Fruit fly (Drosophila melanogaster) whole organism, wandering third instar larva: ENCODE results near the gene vari.

Source experiments
- Abd-B ChIP-seq: fragments of >200 bp; optimal IDR thresholded peaks from 2 replicates; lab custom pipeline; 2017; ENCODE audit warnings: missing biosample characterization, missing genetic modification characterization
- CG32264 ChIP-seq: fragments of 200-800 bp; sonication (Bioruptor generic); optimal IDR thresholded peaks from 2 replicates; lab custom pipeline; 2016; ENCODE audit warnings: missing biosample characterization, missing genetic modification characterization
- CG9705 ChIP-seq: fragments of 200-800 bp; sonication (Bioruptor generic); optimal IDR thresholded peaks from 2 replicates; lab custom pipeline; 2018; ENCODE audit warnings: missing biosample characterization, mild to moderate bottlenecking, missing genetic modification characterization
- CrebA ChIP-seq: fragments of 200-800 bp; sonication (Bioruptor generic); optimal IDR thresholded peaks from 2 replicates; lab custom pipeline; 2016; ENCODE audit warnings: missing biosample characterization, mild to moderate bottlenecking, missing genetic modification characterization, borderline replicate concordance
- Dfd ChIP-seq: fragments of >200 bp; optimal IDR thresholded peaks from 2 replicates; lab custom pipeline; 2017; ENCODE audit warnings: missing biosample characterization, missing genetic modification characterization
- Dif ChIP-seq: fragments of 200-275, 200-300 bp; sonication (Bioruptor generic); optimal IDR thresholded peaks from 2 replicates; lab custom pipeline; 2018; ENCODE audit warnings: missing biosample characterization, missing genetic modification characterization; ENCODE audit not compliant: partially characterized antibody
- GATAd ChIP-seq: sonication (Bioruptor generic); optimal IDR thresholded peaks from 2 replicates; lab custom pipeline; 2016; ENCODE audit warnings: missing biosample characterization, missing genetic modification characterization
- HLH106 ChIP-seq: fragments of 200-800 bp; optimal IDR thresholded peaks from 3 replicates; lab custom pipeline; 2019; ENCODE audit warnings: missing biosample characterization, mild to moderate bottlenecking, missing genetic modification characterization, moderate library complexity
- Hnf4 ChIP-seq: fragments of 200-800 bp; sonication (Bioruptor generic); optimal IDR thresholded peaks from 2 replicates; lab custom pipeline; 2016; ENCODE audit warnings: missing biosample characterization, mild to moderate bottlenecking, missing genetic modification characterization
- Hr78 ChIP-seq: fragments of >200 bp; optimal IDR thresholded peaks from 2 replicates; lab custom pipeline; 2017; ENCODE audit warnings: missing biosample characterization, missing genetic modification characterization
- Hr83 ChIP-seq: fragments of 200-300 bp; sonication (Bioruptor generic); optimal IDR thresholded peaks from 2 replicates; lab custom pipeline; 2016; ENCODE audit warnings: missing biosample characterization, mild to moderate bottlenecking, missing genetic modification characterization, moderate library complexity; ENCODE audit not compliant: poor library complexity, severe bottlenecking
- Jra ChIP-seq: sonication (Bioruptor generic); optimal IDR thresholded peaks from 2 replicates; lab custom pipeline; 2016; ENCODE audit warnings: missing biosample characterization, missing genetic modification characterization
- Mio ChIP-seq: sonication (Bioruptor generic); optimal IDR thresholded peaks from 2 replicates; lab custom pipeline; 2016; ENCODE audit warnings: missing biosample characterization, missing genetic modification characterization
- Myc ChIP-seq: fragments of >200 bp; optimal IDR thresholded peaks from 2 replicates; lab custom pipeline; 2017
- N ChIP-seq: fragments of >200 bp; optimal IDR thresholded peaks from 2 replicates; lab custom pipeline; 2018; ENCODE audit warnings: missing biosample characterization, missing external identifiers, missing genetic modification characterization
- OdsH ChIP-seq: fragments of 200-800 bp; sonication (Bioruptor generic); optimal IDR thresholded peaks from 2 replicates; lab custom pipeline; 2016; ENCODE audit warnings: missing biosample characterization, mild to moderate bottlenecking, missing genetic modification characterization
- Rel ChIP-seq, 2 experiments: fragments of 200-800 bp; sonication (Bioruptor generic) in 1 of 2; optimal IDR thresholded peaks; 2 replicates in 1 of 2; 3 replicates in 1 of 2; lab custom pipeline; 2016 to 2019; ENCODE audit warnings: mild to moderate bottlenecking in 2 of 2, missing biosample characterization in 2 of 2, missing genetic modification characterization in 2 of 2, moderate library complexity in 1 of 2
- Sp1 ChIP-seq: fragments of 200-800 bp; sonication (Bioruptor generic); optimal IDR thresholded peaks from 3 replicates; lab custom pipeline; 2019; ENCODE audit warnings: missing biosample characterization, mild to moderate bottlenecking, missing genetic modification characterization, moderate library complexity
- Vsx2 ChIP-seq: fragments of 200-300, 225-300 bp; sonication (Bioruptor generic); optimal IDR thresholded peaks from 2 replicates; lab custom pipeline; 2018; ENCODE audit warnings: missing biosample characterization, missing genetic modification characterization; ENCODE audit not compliant: partially characterized antibody
- br ChIP-seq: fragments of 200-800 bp; sonication (Bioruptor generic); optimal IDR thresholded peaks from 2 replicates; lab custom pipeline; 2016; ENCODE audit warnings: missing biosample characterization, missing genetic modification characterization
- brk ChIP-seq: fragments of 200-800 bp; sonication (Bioruptor generic); optimal IDR thresholded peaks from 2 replicates; lab custom pipeline; 2016; ENCODE audit warnings: missing biosample characterization, mild to moderate bottlenecking, missing genetic modification characterization
- dl ChIP-seq, 2 experiments: fragments of 175-275, 200-275 bp in 1 of 2; fragments of 200-275 bp in 1 of 2; sonication (Bioruptor generic); optimal IDR thresholded peaks; lab custom pipeline; 2018; ENCODE audit warnings: mild to moderate bottlenecking in 2 of 2, missing biosample characterization in 2 of 2, missing genetic modification characterization in 2 of 2, moderate library complexity in 2 of 2; ENCODE audit not compliant: partially characterized antibody in 2 of 2, insufficient read depth in 1 of 2
- dmrt93B ChIP-seq: fragments of 200-800 bp; sonication (Bioruptor generic); optimal IDR thresholded peaks from 2 replicates; lab custom pipeline; 2018; ENCODE audit warnings: missing biosample characterization, mild to moderate bottlenecking, missing genetic modification characterization
- dsf ChIP-seq: sonication (Bioruptor generic); optimal IDR thresholded peaks from 2 replicates; lab custom pipeline; 2016; ENCODE audit warnings: missing biosample characterization, missing genetic modification characterization, borderline replicate concordance
- ey ChIP-seq: fragments of 200-800 bp; sonication (Bioruptor generic); optimal IDR thresholded peaks from 2 replicates; lab custom pipeline; 2016; ENCODE audit warnings: missing biosample characterization, missing genetic modification characterization
- foxo ChIP-seq, 2 experiments: fragments of 200-800 bp; sonication (Bioruptor generic); optimal IDR thresholded peaks; 2 replicates in 1 of 2; 3 replicates in 1 of 2; lab custom pipeline; 2016 to 2017; ENCODE audit warnings: missing biosample characterization in 2 of 2, missing genetic modification characterization in 2 of 2
- fru ChIP-seq: fragments of 200-800 bp; sonication (Bioruptor generic); optimal IDR thresholded peaks from 3 replicates; lab custom pipeline; 2016; ENCODE audit warnings: missing biosample characterization, mild to moderate bottlenecking, missing genetic modification characterization
- h ChIP-seq: fragments of 200-800 bp; sonication (Bioruptor generic); optimal IDR thresholded peaks from 3 replicates; lab custom pipeline; 2016; ENCODE audit warnings: missing biosample characterization, mild to moderate bottlenecking, missing genetic modification characterization
- jim ChIP-seq: fragments of 175-275, 200-325 bp; sonication (Bioruptor generic); optimal IDR thresholded peaks from 2 replicates; lab custom pipeline; 2016; ENCODE audit warnings: missing biosample characterization, mild to moderate bottlenecking, missing genetic modification characterization
- lola ChIP-seq: fragments of >200 bp; optimal IDR thresholded peaks from 2 replicates; lab custom pipeline; 2017; ENCODE audit warnings: missing biosample characterization, missing genetic modification characterization
- pan ChIP-seq: fragments of >200 bp; optimal IDR thresholded peaks from 2 replicates; lab custom pipeline; 2017
- psq ChIP-seq: fragments of 200-800 bp; sonication (Bioruptor generic); optimal IDR thresholded peaks from 3 replicates; lab custom pipeline; 2017; ENCODE audit warnings: missing biosample characterization, mild to moderate bottlenecking, missing genetic modification characterization, moderate library complexity
- rgr ChIP-seq: fragments of 200-800 bp; sonication (Bioruptor generic); optimal IDR thresholded peaks from 3 replicates; lab custom pipeline; 2016; ENCODE audit warnings: missing biosample characterization, mild to moderate bottlenecking, missing genetic modification characterization
- sage ChIP-seq: fragments of 200-800 bp; sonication (Bioruptor generic); optimal IDR thresholded peaks from 2 replicates; lab custom pipeline; 2016; ENCODE audit warnings: missing biosample characterization, mild to moderate bottlenecking, missing genetic modification characterization
- sv ChIP-seq: fragments of 200-800 bp; sonication (Bioruptor generic); optimal IDR thresholded peaks from 3 replicates; lab custom pipeline; 2016; ENCODE audit warnings: missing biosample characterization, missing genetic modification characterization
- tai ChIP-seq: sonication (Bioruptor generic); optimal IDR thresholded peaks from 2 replicates; lab custom pipeline; 2016; ENCODE audit warnings: missing biosample characterization, missing genetic modification characterization
- usp ChIP-seq: fragments of >200 bp; optimal IDR thresholded peaks from 2 replicates; lab custom pipeline; 2017; ENCODE audit warnings: missing biosample characterization, missing genetic modification characterization
- woc ChIP-seq: sonication (Bioruptor generic); optimal IDR thresholded peaks from 2 replicates; lab custom pipeline; 2016; ENCODE audit warnings: missing biosample characterization, mild to moderate bottlenecking, missing genetic modification characterization

Gene vari

DNA sequence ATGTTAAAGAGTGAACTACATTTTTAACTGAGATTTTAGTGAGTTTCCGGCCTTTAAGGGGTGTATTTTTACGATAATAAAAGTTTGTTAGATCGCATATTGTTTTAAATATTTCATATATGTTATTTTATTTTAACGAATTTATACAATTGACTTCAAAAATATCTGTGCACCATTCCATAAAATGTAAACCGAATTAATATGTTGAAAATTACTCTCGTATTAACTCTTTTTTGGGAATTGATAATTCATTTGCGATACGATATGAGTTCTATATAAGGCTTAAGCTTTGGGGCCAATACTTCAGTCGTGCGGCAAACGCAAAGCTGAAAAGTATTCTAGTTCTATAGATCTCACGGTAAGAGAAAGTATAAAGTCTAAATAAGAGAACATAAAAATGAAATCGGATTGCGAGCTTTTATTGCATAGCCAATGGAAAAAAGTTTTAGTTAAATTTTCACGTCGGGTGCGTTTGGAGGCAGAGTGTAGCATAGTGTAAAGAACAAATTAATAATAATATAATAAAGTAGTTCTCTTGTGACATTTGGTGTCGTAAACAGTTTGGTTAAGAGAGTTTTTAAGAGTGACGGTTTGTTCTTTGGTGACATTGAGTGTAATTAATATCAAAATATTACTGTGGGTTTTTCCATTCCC, 27.4 kb upstream of the vari start:
- TF ChIP-seq HLH106 (tag; lab: Kevin White, UChicago) (no peak), Sp1 (GFP tag; lab: Kevin White, UChicago) (no peak), GATAd (GFP tag; lab: Kevin White, UChicago) (no peak), psq (GFP tag; lab: Kevin White, UChicago) (no peak), pan (no peak), usp (GFP tag; lab: Kevin White, UChicago) (no peak), N (GFP tag; lab: Kevin White, UChicago) (no peak), rgr (no peak), br (no peak), h (GFP tag; lab: Kevin White, UChicago) (no peak), Dif (GFP tag; lab: Kevin White, UChicago) (no peak), woc (GFP tag; lab: Kevin White, UChicago) (no peak), tai (GFP tag; lab: Kevin White, UChicago) (no peak)

DNA sequence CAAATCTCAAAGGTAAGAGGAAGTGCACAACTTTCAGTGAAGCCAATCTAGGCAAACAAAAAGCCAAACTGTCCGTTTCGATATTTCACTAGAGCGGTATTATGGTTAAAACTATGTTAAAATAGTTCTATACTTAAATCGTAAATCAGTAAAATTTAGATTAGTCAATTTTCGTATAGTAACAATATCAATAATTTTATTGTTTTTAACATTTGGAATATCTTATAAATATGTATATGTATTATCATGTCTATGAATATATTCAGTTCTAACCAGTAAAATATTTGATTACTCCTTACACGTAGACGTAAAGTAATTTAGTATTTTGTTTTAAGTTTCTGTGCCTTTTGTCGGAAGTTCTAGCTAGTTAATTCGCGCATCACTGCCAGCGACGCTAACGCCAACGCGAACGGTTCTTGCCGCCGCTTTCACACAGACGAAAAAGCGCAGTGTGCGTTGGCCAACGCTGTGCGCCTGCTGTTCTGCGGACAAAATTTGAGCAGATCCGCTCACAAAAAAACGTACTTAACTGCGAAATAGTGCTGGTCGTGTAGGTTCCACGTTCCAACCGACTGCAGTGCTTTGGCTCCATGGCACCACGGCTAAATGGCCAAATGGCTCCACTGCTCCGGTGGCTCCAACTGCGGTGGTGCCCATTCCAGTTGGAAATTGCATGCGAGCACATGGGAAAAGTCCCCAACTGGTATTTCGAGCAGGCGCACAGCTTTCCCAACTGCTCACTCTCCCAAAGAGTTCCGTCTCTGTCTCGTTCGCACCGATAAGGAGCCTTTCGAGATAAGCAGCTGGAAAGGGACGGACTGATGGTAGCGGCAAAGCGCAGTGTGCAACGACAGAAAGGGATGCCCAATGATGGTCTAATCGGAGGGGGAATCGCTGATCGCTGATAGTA, 26.6 kb upstream of the vari start:
- no peak for TF ChIP-seq dsf (GFP tag; lab: Kevin White, UChicago)
- TF ChIP-seq brk (GFP tag; lab: Kevin White, UChicago), result peak; percentile 6
- no peak for TF ChIP-seq usp (GFP tag; lab: Kevin White, UChicago)
- TF ChIP-seq Dif (GFP tag; lab: Kevin White, UChicago), result peak; percentile 92
- TF ChIP-seq foxo (GFP tag; optimal IDR thresholded peaks at IDR 0.05; lab: Kevin White, UChicago), result no peak
- no peak for TF ChIP-seq N (GFP tag; lab: Kevin White, UChicago)
- peak; percentile 84 for TF ChIP-seq Rel (GFP tag; optimal IDR thresholded peaks at IDR 0.05; lab: Kevin White, UChicago)
- peak; percentile 100 for TF ChIP-seq Rel (tag; optimal IDR thresholded peaks at IDR 0.05; lab: Kevin White, UChicago)
- TF ChIP-seq GATAd (GFP tag; lab: Kevin White, UChicago), result peak; percentile 92
- TF ChIP-seq ey, result no peak
- TF ChIP-seq lola (GFP tag; lab: Kevin White, UChicago), result no peak
- TF ChIP-seq CG9705 (GFP tag; lab: Kevin White, UChicago), result no peak
- no peak for TF ChIP-seq dmrt93B (GFP tag; lab: Kevin White, UChicago)
- peak; percentile 65 for TF ChIP-seq CrebA
- no peak for TF ChIP-seq OdsH (GFP tag; lab: Kevin White, UChicago)
- peak; percentile 74 for TF ChIP-seq Vsx2 (GFP tag; lab: Kevin White, UChicago)
- TF ChIP-seq Myc, result peak; percentile 91
- no peak for TF ChIP-seq Dfd (GFP tag; lab: Kevin White, UChicago)
- peak; percentile 68 for TF ChIP-seq h (GFP tag; lab: Kevin White, UChicago)
- TF ChIP-seq sage (GFP tag; lab: Kevin White, UChicago), result no peak
- TF ChIP-seq pan, result no peak
- peak; percentile 76 to 79 for TF ChIP-seq dl (GFP tag; optimal IDR thresholded peaks at IDR 0.05; lab: Kevin White, UChicago; ENCODE audit: insufficient read depth in 1 of 2, partially characterized antibody in 2 of 2)
- TF ChIP-seq Hr83 (GFP tag; lab: Kevin White, UChicago), result peak; percentile 33
- peak; percentile 13 for TF ChIP-seq psq (GFP tag; lab: Kevin White, UChicago)
- TF ChIP-seq CG32264 (GFP tag; lab: Kevin White, UChicago), result no peak
- TF ChIP-seq rgr, result peak; percentile 33
- TF ChIP-seq Mio (GFP tag; lab: Kevin White, UChicago), result no peak
- peak; percentile 13 for TF ChIP-seq Sp1 (GFP tag; lab: Kevin White, UChicago)
- peak; percentile 49 for TF ChIP-seq HLH106 (tag; lab: Kevin White, UChicago)
- no peak for TF ChIP-seq Hnf4 (GFP tag; lab: Kevin White, UChicago)
- TF ChIP-seq Jra (GFP tag; lab: Kevin White, UChicago), result no peak
- peak; percentile 70 for TF ChIP-seq jim (GFP tag; lab: Kevin White, UChicago)
- no peak for TF ChIP-seq sv (GFP tag; lab: Kevin White, UChicago)
- TF ChIP-seq Hr78 (GFP tag; lab: Kevin White, UChicago), result no peak
- TF ChIP-seq woc (GFP tag; lab: Kevin White, UChicago), result peak; percentile 48
- no peak for TF ChIP-seq Abd-B
- TF ChIP-seq fru, result peak; percentile 0
- no peak for TF ChIP-seq tai (GFP tag; lab: Kevin White, UChicago)
- peak; percentile 59 for TF ChIP-seq br
